Fruit fly (Drosophila melanogaster): ENCODE results near the gene if.

The if gene

dm6 chrX:16811213-16811749, 28.0 kb upstream of the if start, which contains the start of gene CG4829 (continued):
- peak; percentile 73; the same call in 2 of the 3 replicates for TF ChIP-seq CG6175 (GFP tag; IDR thresholded peaks at IDR 0.05)
- no peak for TF ChIP-seq lov (optimal IDR thresholded peaks at IDR 0.05)
- TF ChIP-seq lov (GFP tag; IDR thresholded peaks at IDR 0.05): peak; percentile 83; the same call in 2 of the 3 replicates
- peak; percentile 87 for TF ChIP-seq CG17361 (GFP tag; IDR thresholded peaks at IDR 0.05)
- peak; percentile 75 for TF ChIP-seq CG30431 (GFP tag; optimal IDR thresholded peaks at IDR 0.05)
- peak; percentile 86 for TF ChIP-seq Aef1 (GFP tag; IDR thresholded peaks at IDR 0.05)
- TF ChIP-seq Ravus (GFP tag; IDR thresholded peaks at IDR 0.05): peak; percentile 71
- TF ChIP-seq CG3407 (GFP tag; optimal IDR thresholded peaks at IDR 0.05): peak; percentile 75
- TF ChIP-seq abd-A (tag; optimal IDR thresholded peaks at IDR 0.05): peak; percentile 78
- TF ChIP-seq CG9727 (GFP tag; optimal IDR thresholded peaks at IDR 0.05): peak; percentile 77
- no peak for TF ChIP-seq eve (GFP tag; optimal IDR thresholded peaks at IDR 0.05)
- TF ChIP-seq esg (GFP tag; conservative IDR thresholded peaks at IDR 0.05): peak; percentile 87
- peak; percentile 80 for TF ChIP-seq Gug (GFP tag; IDR thresholded peaks at IDR 0.05)
- peak; percentile 76 for TF ChIP-seq al (GFP tag; IDR thresholded peaks at IDR 0.05)
- peak; percentile 77 for TF ChIP-seq CG15514 (GFP tag; optimal IDR thresholded peaks at IDR 0.05)
- TF ChIP-seq Dad (GFP tag; optimal IDR thresholded peaks at IDR 0.05): peak; percentile 79
- TF ChIP-seq CG10321 (GFP tag; IDR thresholded peaks at IDR 0.05): peak; percentile 15; the same call in 1 of the 2 replicates
- peak; percentile 81 for TF ChIP-seq CG13894 (tag; optimal IDR thresholded peaks at IDR 0.05)
- TF ChIP-seq unpg (GFP tag; optimal IDR thresholded peaks at IDR 0.05): peak; percentile 92
- TF ChIP-seq zf30C (GFP tag; optimal IDR thresholded peaks at IDR 0.05): no peak
- peak; percentile 87 for TF ChIP-seq CG18599 (GFP tag; optimal IDR thresholded peaks at IDR 0.05)
- TF ChIP-seq bowl (GFP tag; IDR thresholded peaks at IDR 0.05): peak; percentile 71
- peak; percentile 20 for TF ChIP-seq CG7271 (tag; optimal IDR thresholded peaks at IDR 0.05)
- TF ChIP-seq odd (GFP tag; optimal IDR thresholded peaks at IDR 0.05): peak; percentile 82
- peak; percentile 56 for TF ChIP-seq CG3163 (GFP tag; optimal IDR thresholded peaks at IDR 0.05)
- TF ChIP-seq CG12236 (GFP tag; optimal IDR thresholded peaks at IDR 0.05): peak; percentile 63
- TF ChIP-seq ind (GFP tag; optimal IDR thresholded peaks at IDR 0.05): peak; percentile 89
- peak; percentile 74 for TF ChIP-seq trem (tag; optimal IDR thresholded peaks at IDR 0.05)
- peak; percentile 89 for TF ChIP-seq CG6813 (GFP tag; optimal IDR thresholded peaks at IDR 0.05)
- TF ChIP-seq CG4404 (GFP tag; IDR thresholded peaks at IDR 0.05): peak; percentile 43; the same call in 1 of the 2 replicates
- peak; percentile 87 for TF ChIP-seq Xrp1 (GFP tag; IDR thresholded peaks at IDR 0.05)
- TF ChIP-seq Pdp1 (GFP tag; optimal IDR thresholded peaks at IDR 0.05): peak; percentile 83 to 87
- 0 out of 3 replicates have a peak, but pooled peaks have one; percentile 30 for TF ChIP-seq z (GFP tag; IDR thresholded peaks at IDR 0.05)
- TF ChIP-seq Sry-δ (GFP tag; optimal IDR thresholded peaks at IDR 0.05): peak; percentile 56
- TF ChIP-seq HLH4C (GFP tag; IDR thresholded peaks at IDR 0.05; ENCODE audit: partially characterized antibody): no peak
- TF ChIP-seq CG12744 (GFP tag; optimal IDR thresholded peaks at IDR 0.05): peak; percentile 73
- peak; percentile 64 for TF ChIP-seq Gsc (GFP tag; IDR thresholded peaks at IDR 0.05)
- TF ChIP-seq E2f1 (GFP tag; IDR thresholded peaks at IDR 0.05): peak; percentile 85
- peak; percentile 76; the same call in 2 of the 3 replicates for TF ChIP-seq CG2889 (GFP tag; IDR thresholded peaks at IDR 0.05)
- peak; percentile 85 for TF ChIP-seq CG33213 (GFP tag; optimal IDR thresholded peaks at IDR 0.05)
- TF ChIP-seq CG2129 (GFP tag; IDR thresholded peaks at IDR 0.05; ENCODE audit: partially characterized antibody): no peak
- no peak for TF ChIP-seq bigmax (GFP tag; optimal IDR thresholded peaks at IDR 0.05)
- TF ChIP-seq CG12391 (tag; optimal IDR thresholded peaks at IDR 0.05): peak; percentile 85
- TF ChIP-seq dmrt11E (tag; optimal IDR thresholded peaks at IDR 0.05): peak; percentile 63
- TF ChIP-seq fd64A (GFP tag; optimal IDR thresholded peaks at IDR 0.05): peak; percentile 82
- TF ChIP-seq CG4424 (GFP tag; optimal IDR thresholded peaks at IDR 0.05): peak; percentile 89
- TF ChIP-seq vvl (GFP tag; IDR thresholded peaks at IDR 0.05): peak; percentile 94
- TF ChIP-seq CG15479 (GFP tag; optimal IDR thresholded peaks at IDR 0.05): no peak
- TF ChIP-seq CG1233 (GFP tag; optimal IDR thresholded peaks at IDR 0.05): peak; percentile 85
